Worm (Caenorhabditis elegans): Measurements from ENCODE around the gene ZK1248.4.
A peak's percentile ranks its signal among the peaks of the same experiment; 100 is the strongest.

Gene ZK1248.4

ce11 chrII:5819655-5820054 is 1.3 kb downstream of the ZK1248.4 start:
- TF ChIP-seq nhr-43 (tag; optimal IDR thresholded peaks at IDR 0.05; ENCODE audit: poor library complexity, severe bottlenecking) (peak; percentile 49), unc-39 (tag; optimal IDR thresholded peaks at IDR 0.05) (no peak), elt-2 (tag; optimal IDR thresholded peaks at IDR 0.05) (peak; percentile 53), skn-1 (tag; optimal IDR thresholded peaks at IDR 0.05) (peak; percentile 16), snpc-4 (tag; optimal IDR thresholded peaks at IDR 0.05) (no peak), lin-15B (tag; optimal IDR thresholded peaks at IDR 0.05) (peak; percentile 20), hmg-11 (tag; optimal IDR thresholded peaks at IDR 0.05) (no peak), lin-39 (tag; optimal IDR thresholded peaks at IDR 0.05) (no peak), pqm-1 (tag; optimal IDR thresholded peaks at IDR 0.05) (peak; percentile 39), nhr-11 (tag; optimal IDR thresholded peaks at IDR 0.05) (no peak)

ce11 chrII:5820282-5820762 is 1.9 kb downstream of the ZK1248.4 start, which contains the start of gene ehs-1:
Gene ehs-1, plus strand, starts transcription at chrII:5820712.
- peak; percentile 25 for TF ChIP-seq lin-39 (tag; optimal IDR thresholded peaks at IDR 0.05)
- TF ChIP-seq nfya-1 (tag; optimal IDR thresholded peaks at IDR 0.05; ENCODE audit: insufficient read depth): peak; percentile 43
- no peak for TF ChIP-seq skn-1 (tag; optimal IDR thresholded peaks at IDR 0.05)
- peak; percentile 26 for TF ChIP-seq snpc-4 (tag; optimal IDR thresholded peaks at IDR 0.05)
- no peak for TF ChIP-seq hmg-11 (tag; optimal IDR thresholded peaks at IDR 0.05)
- TF ChIP-seq lin-15B (tag; optimal IDR thresholded peaks at IDR 0.05): peak; percentile 8
- TF ChIP-seq sea-2 (GFP tag; optimal IDR thresholded peaks at IDR 0.05): peak; percentile 65

- TF ChIP-seq nhr-23 (tag; optimal IDR thresholded peaks at IDR 0.05): peak; percentile 37
- TF ChIP-seq unc-62 (GFP tag; optimal IDR thresholded peaks at IDR 0.05): no peak
- no peak for TF ChIP-seq elt-2 (tag; optimal IDR thresholded peaks at IDR 0.05)
- peak; percentile 23 for TF ChIP-seq nhr-25 (tag; optimal IDR thresholded peaks at IDR 0.05)
- TF ChIP-seq pha-4 (tag; optimal IDR thresholded peaks at IDR 0.05): no peak
- TF ChIP-seq unc-39 (tag; optimal IDR thresholded peaks at IDR 0.05): no peak
- TF ChIP-seq eor-1 (tag; optimal IDR thresholded peaks at IDR 0.05): no peak
- no peak for TF ChIP-seq fkh-2 (tag; optimal IDR thresholded peaks at IDR 0.05)
Measured at ce11 chrII:5827364-5827763, 9.0 kb downstream of the ZK1248.4 start, which contains the start of gene tbc-2. Gene tbc-2, minus strand, starts transcription at chrII:5827443.

- TF ChIP-seq nhr-77 (tag; optimal IDR thresholded peaks at IDR 0.05) (no peak), nhr-28 (tag; optimal IDR thresholded peaks at IDR 0.05) (no peak), nhr-67 (tag; optimal IDR thresholded peaks at IDR 0.05) (no peak), eor-1 (tag; optimal IDR thresholded peaks at IDR 0.05) (no peak), mdl-1 (tag; optimal IDR thresholded peaks at IDR 0.05) (no peak), pha-4 (tag; optimal IDR thresholded peaks at IDR 0.05) (no peak), snpc-4 (tag; optimal IDR thresholded peaks at IDR 0.05) (no peak), nhr-237 (tag; optimal IDR thresholded peaks at IDR 0.05) (no peak)
Measured at ce11 chrII:5828486-5828885, 10.1 kb downstream of the ZK1248.4 start, which contains the start of gene ZK1248.11. Gene ZK1248.11, minus strand, starts transcription at chrII:5828586.

- no peak for TF ChIP-seq lin-15B (tag; optimal IDR thresholded peaks at IDR 0.05)
- no peak for TF ChIP-seq tbx-2 (tag; optimal IDR thresholded peaks at IDR 0.05)
- TF ChIP-seq elt-2 (tag; optimal IDR thresholded peaks at IDR 0.05): peak; percentile 74
- no peak for TF ChIP-seq egl-27 (tag; optimal IDR thresholded peaks at IDR 0.05)
- TF ChIP-seq pqm-1 (tag; optimal IDR thresholded peaks at IDR 0.05): peak; percentile 56
- TF ChIP-seq ama-1 (optimal IDR thresholded peaks at IDR 0.05): no peak
- TF ChIP-seq aly-2 (tag; optimal IDR thresholded peaks at IDR 0.05): no peak
- TF ChIP-seq nhr-237 (tag; optimal IDR thresholded peaks at IDR 0.05): no peak
Measured at ce11 chrII:5829940-5830424, 11.6 kb downstream of the ZK1248.4 start, which contains the start of gene col-74. Gene col-74, plus strand, starts transcription at chrII:5830374.

- TF ChIP-seq eor-1 (tag; optimal IDR thresholded peaks at IDR 0.05) (no peak), tbx-2 (tag; optimal IDR thresholded peaks at IDR 0.05) (no peak), nfya-1 (tag; optimal IDR thresholded peaks at IDR 0.05; ENCODE audit: insufficient read depth) (no peak), nhr-28 (tag; optimal IDR thresholded peaks at IDR 0.05) (no peak), hmg-11 (tag; optimal IDR thresholded peaks at IDR 0.05) (no peak), nhr-237 (tag; optimal IDR thresholded peaks at IDR 0.05) (no peak), unc-39 (tag; optimal IDR thresholded peaks at IDR 0.05) (no peak), egl-5 (tag; optimal IDR thresholded peaks at IDR 0.05) (no peak), ztf-11 (tag; optimal IDR thresholded peaks at IDR 0.05) (no peak), nhr-43 (tag; optimal IDR thresholded peaks at IDR 0.05; ENCODE audit: poor library complexity, severe bottlenecking) (no peak), nhr-77 (tag; optimal IDR thresholded peaks at IDR 0.05) (no peak), mml-1 (tag; optimal IDR thresholded peaks at IDR 0.05) (no peak), nhr-25 (tag; optimal IDR thresholded peaks at IDR 0.05) (no peak), daf-12 (tag; optimal IDR thresholded peaks at IDR 0.05) (no peak)
Measured at ce11 chrII:5831373-5831772, 13.0 kb downstream of the ZK1248.4 start.
